Worm (Caenorhabditis elegans) whole organism, early embryonic: ENCODE measurements around the gene cht-2.

ENCODE experiments used
- F13C5.2 ChIP-seq: sonication (generic microtip); optimal IDR thresholded peaks from 2 replicates; lab custom pipeline; 2017; ENCODE audit warnings: mild to moderate bottlenecking, missing genetic modification characterization, inconsistent platforms, missing compliant biosample characterization
- aly-1 ChIP-seq: sonication (generic microtip); optimal IDR thresholded peaks from 2 replicates; lab custom pipeline; 2016; ENCODE audit warnings: missing genetic modification characterization, missing compliant biosample characterization
- ama-1 ChIP-seq: fragments of 150-350 bp; optimal IDR thresholded peaks from 2 replicates; lab custom pipeline; 2014
- ceh-13 ChIP-seq: fragments of 200-800 bp; sonication (Bioruptor generic); optimal IDR thresholded peaks from 2 replicates; lab custom pipeline; 2018; ENCODE audit warnings: mild to moderate bottlenecking, missing genetic modification characterization, missing compliant biosample characterization
- ceh-36 ChIP-seq: sonication (generic microtip); optimal IDR thresholded peaks from 2 replicates; lab custom pipeline; 2016; ENCODE audit warnings: missing genetic modification characterization, inconsistent platforms, missing compliant biosample characterization
- ets-7 ChIP-seq: sonication (generic microtip); optimal IDR thresholded peaks from 2 replicates; lab custom pipeline; 2016; ENCODE audit warnings: missing genotype, missing genetic modification characterization, missing compliant biosample characterization
- flt-1 ChIP-seq: fragments of 200-800 bp; sonication (Bioruptor generic); IDR thresholded peaks from 2 replicates; pipeline ENCODE4 v1.3.6; 2022; ENCODE audit warnings: missing genetic modification characterization, missing compliant biosample characterization
- hmbx-1 ChIP-seq: sonication (generic microtip); optimal IDR thresholded peaks from 2 replicates; lab custom pipeline; 2016; ENCODE audit warnings: mild to moderate bottlenecking, missing genetic modification characterization, missing compliant biosample characterization
- hnd-1 ChIP-seq: sonication (generic microtip); optimal IDR thresholded peaks from 2 replicates; lab custom pipeline; 2016; ENCODE audit warnings: missing genetic modification characterization, missing compliant biosample characterization
- pes-1 ChIP-seq: fragments of 200-800 bp; sonication (Bioruptor generic); IDR thresholded peaks from 2 replicates; pipeline ENCODE4 v1.3.6; 2022; ENCODE audit warnings: missing genetic modification reagents, missing genetic modification characterization, missing compliant biosample characterization
- sea-1 ChIP-seq: fragments of 200-800 bp; sonication (Bioruptor generic); conservative IDR thresholded peaks from 2 replicates; pipeline ENCODE4 v1.3.6; 2022; ENCODE audit warnings: missing genetic modification characterization, missing compliant biosample characterization
- tbx-37 ChIP-seq: fragments of 200-800 bp; sonication (Bioruptor generic); conservative IDR thresholded peaks from 2 replicates; pipeline ENCODE4 v1.3.6; 2022; ENCODE audit warnings: missing genetic modification reagents, missing genetic modification characterization, missing compliant biosample characterization

DNA sequence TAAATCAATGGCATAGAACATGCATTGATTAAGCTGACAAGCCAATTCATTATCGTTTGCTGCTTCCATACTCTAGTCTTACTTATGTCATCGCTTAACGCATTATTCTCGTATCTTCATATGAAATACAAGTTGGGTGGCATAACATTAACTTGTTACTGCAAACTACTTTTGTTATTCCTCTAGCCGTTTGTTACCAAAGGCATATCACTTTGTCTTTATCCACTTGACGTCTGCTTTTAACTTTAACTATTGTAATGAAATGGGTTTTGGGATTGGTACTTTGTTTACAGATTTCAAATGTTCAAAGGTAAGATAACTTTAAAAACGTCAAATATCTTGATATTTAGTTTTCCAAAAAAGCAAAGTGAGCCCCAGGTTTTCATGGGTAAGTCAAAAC is 15.3 kb downstream of the cht-2 start, which contains the start of gene W01C9.2:
- TF ChIP-seq hmbx-1 (tag; lab: Kevin White, UChicago): no peak
- no peak for TF ChIP-seq sea-1
- no peak for TF ChIP-seq ama-1 (lab: Kevin White, UChicago)
- TF ChIP-seq ceh-36 (tag; lab: Kevin White, UChicago): no peak
- TF ChIP-seq F13C5.2 (tag; lab: Kevin White, UChicago): no peak
- TF ChIP-seq tbx-37 (GFP tag; lab: Robert Waterston, UW): no peak
- TF ChIP-seq ets-7 (tag; lab: Kevin White, UChicago): no peak
- TF ChIP-seq flt-1 (GFP tag; lab: Robert Waterston, UW): no peak
- no peak for TF ChIP-seq pes-1 (GFP tag; lab: Robert Waterston, UW)
- no peak for TF ChIP-seq ceh-13 (GFP tag; lab: Kevin White, UChicago)
- no peak for TF ChIP-seq hnd-1 (tag; lab: Kevin White, UChicago)
- no peak for TF ChIP-seq aly-1 (tag; lab: Kevin White, UChicago)
